Worm (Caenorhabditis elegans) whole organism, L3 larva: ENCODE data around the gene tsfm-1.

ENCODE experiments used
- R02D3.7 ChIP-seq: fragments of 150-350 bp; optimal IDR thresholded peaks from 2 replicates; lab custom pipeline; 2014; ENCODE audit warnings: missing biosample characterization, missing genetic modification characterization
- ZK546.5 ChIP-seq: sonication (generic microtip); optimal IDR thresholded peaks from 2 replicates; lab custom pipeline; 2017; ENCODE audit warnings: missing biosample characterization, missing genetic modification characterization
- aly-2 ChIP-seq: fragments of 150-350 bp; optimal IDR thresholded peaks from 2 replicates; lab custom pipeline; 2014; ENCODE audit warnings: missing biosample characterization, missing genetic modification characterization
- ama-1 ChIP-seq: fragments of 150-350 bp; optimal IDR thresholded peaks from 2 replicates; lab custom pipeline; 2018
- ceh-16 ChIP-seq: sonication (generic microtip); optimal IDR thresholded peaks from 2 replicates; lab custom pipeline; 2017; ENCODE audit warnings: missing biosample characterization, missing genetic modification characterization
- ceh-28 ChIP-seq: fragments of 150-350 bp; optimal IDR thresholded peaks from 2 replicates; lab custom pipeline; 2014; ENCODE audit warnings: missing biosample characterization, missing genetic modification reagents, missing genetic modification characterization
- ceh-82 ChIP-seq: fragments of 150-350 bp; optimal IDR thresholded peaks from 2 replicates; lab custom pipeline; 2014; ENCODE audit warnings: missing biosample characterization, missing genetic modification characterization
- daf-12 ChIP-seq: fragments of 150-350 bp; optimal IDR thresholded peaks from 2 replicates; lab custom pipeline; 2014; ENCODE audit warnings: missing biosample characterization, missing genetic modification reagents, missing genetic modification characterization
- egl-27 ChIP-seq: sonication (generic microtip); optimal IDR thresholded peaks from 4 replicates; lab custom pipeline; 2017; ENCODE audit warnings: missing biosample characterization, missing genetic modification reagents, missing genetic modification characterization
- egl-5 ChIP-seq: fragments of 150-350 bp; optimal IDR thresholded peaks from 2 replicates; lab custom pipeline; 2017; ENCODE audit warnings: missing biosample characterization, missing genetic modification reagents, missing genetic modification characterization, inconsistent platforms
- elt-3 ChIP-seq, 3 experiments: fragments of 150-350 bp in 1 of 3; sonication (generic microtip) in 2 of 3; optimal IDR thresholded peaks; 2 replicates in 2 of 3; 4 replicates in 1 of 3; lab custom pipeline; 2014 to 2017; ENCODE audit warnings: missing biosample characterization in 3 of 3, missing genetic modification characterization in 3 of 3
- eor-1 ChIP-seq, 2 experiments: fragments of 150-350 bp; optimal IDR thresholded peaks; 2 replicates each; lab custom pipeline; 2014 to 2018; ENCODE audit warnings: missing biosample characterization in 2 of 2, missing genetic modification characterization in 2 of 2
- fkh-10 ChIP-seq: sonication (generic microtip); optimal IDR thresholded peaks from 2 replicates; lab custom pipeline; 2017; ENCODE audit warnings: missing biosample characterization, missing genetic modification reagents, missing genetic modification characterization
- fos-1 ChIP-seq: fragments of 150-350 bp; optimal IDR thresholded peaks from 2 replicates; lab custom pipeline; 2014; ENCODE audit warnings: missing biosample characterization, missing genetic modification characterization
- hmg-11 ChIP-seq: sonication (generic microtip); optimal IDR thresholded peaks from 2 replicates; lab custom pipeline; 2016; ENCODE audit warnings: missing genetic modification characterization, missing compliant biosample characterization
- jun-1 ChIP-seq: fragments of 150-350 bp; optimal IDR thresholded peaks from 2 replicates; lab custom pipeline; 2014; ENCODE audit warnings: missing biosample characterization, missing genetic modification reagents, missing genetic modification characterization
- lin-15B ChIP-seq: fragments of 150-350 bp; optimal IDR thresholded peaks from 2 replicates; lab custom pipeline; 2014; ENCODE audit warnings: missing biosample characterization, missing genetic modification characterization
- lin-39 ChIP-seq: fragments of 150-350 bp; optimal IDR thresholded peaks from 2 replicates; lab custom pipeline; 2018; ENCODE audit warnings: missing biosample characterization, missing genetic modification reagents, missing genetic modification characterization
- lsy-12 ChIP-seq: sonication (generic microtip); optimal IDR thresholded peaks from 2 replicates; lab custom pipeline; 2016; ENCODE audit warnings: mild to moderate bottlenecking, missing genetic modification characterization, missing compliant biosample characterization
- mdl-1 ChIP-seq: fragments of 150-350 bp; optimal IDR thresholded peaks from 2 replicates; lab custom pipeline; 2014; ENCODE audit warnings: missing biosample characterization, missing genetic modification characterization
- mml-1 ChIP-seq: fragments of 150-350 bp; sonication (generic microtip); optimal IDR thresholded peaks from 3 replicates; lab custom pipeline; 2014; ENCODE audit warnings: missing biosample characterization, missing genetic modification characterization
- nhr-11 ChIP-seq: fragments of 150-350 bp; optimal IDR thresholded peaks from 2 replicates; lab custom pipeline; 2014; ENCODE audit warnings: missing biosample characterization, missing genetic modification characterization
- nhr-12 ChIP-seq: fragments of 150-350 bp; optimal IDR thresholded peaks from 2 replicates; lab custom pipeline; 2014; ENCODE audit warnings: missing biosample characterization, missing genetic modification characterization
- nhr-23 ChIP-seq: fragments of 150-350 bp; optimal IDR thresholded peaks from 2 replicates; lab custom pipeline; 2014; ENCODE audit warnings: missing biosample characterization, missing genetic modification reagents, missing genetic modification characterization
- nhr-237 ChIP-seq: fragments of 150-350 bp; optimal IDR thresholded peaks from 2 replicates; lab custom pipeline; 2014; ENCODE audit warnings: missing biosample characterization, missing genetic modification characterization
- nhr-25 ChIP-seq: sonication (generic microtip); optimal IDR thresholded peaks from 2 replicates; lab custom pipeline; 2017; ENCODE audit warnings: missing biosample characterization, missing genetic modification characterization
- nhr-28 ChIP-seq: fragments of 150-350 bp; optimal IDR thresholded peaks from 2 replicates; lab custom pipeline; 2014; ENCODE audit warnings: missing biosample characterization, missing genetic modification characterization
- nhr-43 ChIP-seq: sonication (generic microtip); optimal IDR thresholded peaks from 2 replicates; lab custom pipeline; 2016; ENCODE audit warnings: mild to moderate bottlenecking, missing genetic modification characterization, missing compliant biosample characterization; ENCODE audit not compliant: poor library complexity, severe bottlenecking
- nhr-76 ChIP-seq: fragments of 150-350 bp; sonication (generic microtip); optimal IDR thresholded peaks from 5 replicates; lab custom pipeline; 2014; ENCODE audit warnings: missing biosample characterization, missing genetic modification characterization
- nhr-77 ChIP-seq: fragments of 150-350 bp; optimal IDR thresholded peaks from 2 replicates; lab custom pipeline; 2014; ENCODE audit warnings: missing biosample characterization, missing genetic modification characterization
- pqm-1 ChIP-seq: fragments of 150-350 bp; optimal IDR thresholded peaks from 2 replicates; lab custom pipeline; 2017; ENCODE audit warnings: missing biosample characterization, missing genetic modification characterization, inconsistent platforms
- sea-2 ChIP-seq: fragments of 150-350 bp; sonication (generic microtip); optimal IDR thresholded peaks from 4 replicates; lab custom pipeline; 2014; ENCODE audit warnings: missing biosample characterization, missing genetic modification reagents, missing genetic modification characterization
- skn-1 ChIP-seq: fragments of 150-350 bp; optimal IDR thresholded peaks from 2 replicates; lab custom pipeline; 2014; ENCODE audit warnings: missing biosample characterization, missing genetic modification characterization
- tbx-2 ChIP-seq: sonication (generic microtip); optimal IDR thresholded peaks from 2 replicates; lab custom pipeline; 2016; ENCODE audit warnings: mild to moderate bottlenecking, missing genetic modification characterization, missing compliant biosample characterization
- unc-39 ChIP-seq: sonication (generic microtip); optimal IDR thresholded peaks from 4 replicates; lab custom pipeline; 2017; ENCODE audit warnings: missing biosample characterization, missing genetic modification characterization
- unc-62 ChIP-seq: fragments of 150-350 bp; sonication (generic microtip); optimal IDR thresholded peaks from 4 replicates; lab custom pipeline; 2014; ENCODE audit warnings: missing biosample characterization, missing genetic modification reagents, missing genetic modification characterization
- zag-1 ChIP-seq: fragments of 150-350 bp; optimal IDR thresholded peaks from 2 replicates; lab custom pipeline; 2014; ENCODE audit warnings: missing biosample characterization, missing genetic modification characterization
- ztf-4 ChIP-seq: fragments of 150-350 bp; optimal IDR thresholded peaks from 2 replicates; lab custom pipeline; 2014; ENCODE audit warnings: missing biosample characterization, missing genetic modification characterization

Gene tsfm-1

ce11 chrV:12261377-12261776 is 10.0 kb downstream of the tsfm-1 start, which contains the start of gene tbb-6:
Gene tbb-6, plus strand, starts transcription at chrV:12261531.
- TF ChIP-seq ama-1 (no peak), daf-12 (no peak), eor-1 (tag; optimal IDR thresholded peaks at IDR 0.05; lab: Kevin White, UChicago) (no peak), nhr-77 (tag; lab: Kevin White, UChicago) (no peak), skn-1 (no peak), tbx-2 (tag; lab: Kevin White, UChicago) (no peak), egl-27 (tag; lab: Kevin White, UChicago) (no peak), ceh-16 (tag; lab: Kevin White, UChicago) (no peak), mdl-1 (no peak), ztf-4 (tag; lab: Kevin White, UChicago) (no peak), lin-15B (no peak), aly-2 (tag; lab: Kevin White, UChicago) (no peak), lsy-12 (tag; lab: Kevin White, UChicago) (no peak), fos-1 (no peak), hmg-11 (tag; lab: Kevin White, UChicago) (no peak), ZK546.5 (no peak)

- no peak for TF ChIP-seq R02D3.7 (tag; lab: Kevin White, UChicago)
- no peak for TF ChIP-seq jun-1 (tag; lab: Kevin White, UChicago)
- no peak for TF ChIP-seq nhr-28 (tag; lab: Kevin White, UChicago)
- TF ChIP-seq zag-1 (tag; lab: Kevin White, UChicago): no peak
- no peak for TF ChIP-seq mml-1 (tag; lab: Kevin White, UChicago)
These were observed 12.4 kb downstream of the tsfm-1 start, which contains the start of gene ugt-56 for ce11 chrV:12258922-12259321. Gene ugt-56, plus strand, starts transcription at chrV:12258982.

DNA sequence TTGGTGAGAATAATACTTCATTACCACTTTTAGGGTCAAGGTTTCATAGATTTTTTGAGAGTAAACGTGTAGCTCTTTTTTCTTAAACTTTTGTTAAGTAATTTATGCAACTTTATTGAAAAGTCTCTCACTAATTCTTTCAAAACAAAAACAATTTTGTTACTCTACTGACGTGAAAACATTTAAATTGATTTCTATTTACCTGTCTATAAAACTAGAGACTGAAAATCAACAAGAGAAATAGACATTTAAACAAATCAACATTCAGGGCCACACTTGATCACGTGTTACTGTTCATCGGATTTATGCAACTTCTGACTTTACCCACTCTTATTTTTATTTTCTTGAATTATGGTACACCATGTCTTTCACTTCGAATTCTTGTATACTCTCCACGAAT is 15.0 kb downstream of the tsfm-1 start, which contains the start of gene ugt-55:
Gene ugt-55 (plus strand): TSS at position 301 of the 400 bp plus-strand sequence.
- TF ChIP-seq ZK546.5 (no peak), nhr-12 (tag; lab: Kevin White, UChicago) (no peak), nhr-77 (tag; lab: Kevin White, UChicago) (no peak), nhr-76 (tag; lab: Kevin White, UChicago) (no peak), ceh-28 (no peak), nhr-43 (tag; lab: Kevin White, UChicago) (no peak), sea-2 (no peak), egl-27 (tag; lab: Kevin White, UChicago) (no peak), nhr-28 (tag; lab: Kevin White, UChicago) (no peak), nhr-25 (tag; lab: Kevin White, UChicago) (no peak), fos-1 (no peak), ceh-82 (tag; lab: Kevin White, UChicago) (no peak), aly-2 (tag; lab: Kevin White, UChicago) (no peak), R02D3.7 (tag; lab: Kevin White, UChicago) (no peak), lsy-12 (tag; lab: Kevin White, UChicago) (no peak), unc-39 (tag; lab: Kevin White, UChicago) (no peak), pqm-1 (tag; lab: Kevin White, UChicago) (no peak), skn-1 (no peak)

DNA sequence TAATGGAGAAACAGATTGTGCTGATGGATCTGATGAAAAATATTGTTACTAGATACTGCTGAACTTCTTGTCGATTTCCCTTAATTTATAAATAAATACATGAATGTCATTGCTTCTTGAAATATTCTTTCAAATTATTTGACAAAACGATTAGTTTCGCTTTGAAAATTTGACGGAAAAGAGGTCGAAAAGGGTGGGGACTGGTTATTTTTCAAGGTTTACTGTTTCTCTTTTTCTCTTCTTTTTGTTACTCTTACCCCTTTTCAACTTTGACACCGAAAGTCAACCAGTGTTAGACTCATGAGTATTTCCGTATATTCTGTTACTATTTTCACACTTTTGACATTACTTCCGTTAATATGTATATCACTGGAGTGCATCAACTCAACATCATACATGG is 16.0 kb downstream of the tsfm-1 start, which contains the start of gene T04H1.12:
Gene T04H1.12 (plus strand): TSS at position 301 of the 400 bp plus-strand sequence.
- TF ChIP-seq jun-1 (tag; lab: Kevin White, UChicago) (no peak), ama-1 (no peak), ZK546.5 (no peak), nhr-23 (tag; lab: Kevin White, UChicago) (no peak), unc-39 (tag; lab: Kevin White, UChicago) (no peak), daf-12 (no peak), R02D3.7 (tag; lab: Kevin White, UChicago) (no peak), lin-15B (no peak), fkh-10 (GFP tag; lab: Kevin White, UChicago) (no peak), tbx-2 (tag; lab: Kevin White, UChicago) (no peak), skn-1 (no peak), unc-62 (GFP tag; lab: Kevin White, UChicago) (no peak), nhr-11 (tag; lab: Kevin White, UChicago) (no peak), nhr-237 (tag; lab: Kevin White, UChicago) (no peak), nhr-12 (tag; lab: Kevin White, UChicago) (no peak), nhr-77 (tag; lab: Kevin White, UChicago) (no peak), elt-3 (tag; optimal IDR thresholded peaks at IDR 0.05; lab: Kevin White, UChicago) (no peak), lin-39 (tag; lab: Kevin White, UChicago) (no peak), egl-5 (tag; lab: Kevin White, UChicago) (no peak), pqm-1 (tag; lab: Kevin White, UChicago) (no peak)
